Worm (Caenorhabditis elegans) whole organism, mixed stage, embryonic: Measurements from ENCODE around the gene nob-1.

Experiments
- elt-1 ChIP-seq: sonication (generic microtip); optimal IDR thresholded peaks from 2 replicates; lab custom pipeline; 2017; ENCODE audit warnings: missing genetic modification characterization, mild to moderate bottlenecking, missing compliant biosample characterization, antibody characterized with exemption, moderate library complexity, borderline replicate concordance; ENCODE audit not compliant: insufficient read depth
- lsy-2 ChIP-seq: fragments of 150-350 bp; optimal IDR thresholded peaks from 2 replicates; lab custom pipeline; 2014; ENCODE audit warnings: missing biosample characterization, missing genetic modification characterization
- nhr-28 ChIP-seq: fragments of 150-350 bp; optimal IDR thresholded peaks from 2 replicates; lab custom pipeline; 2014; ENCODE audit warnings: missing biosample characterization, missing genetic modification characterization
- nhr-76 ChIP-seq: sonication (generic microtip); optimal IDR thresholded peaks from 2 replicates; lab custom pipeline; 2017; ENCODE audit warnings: missing biosample characterization, missing genetic modification characterization
- ztf-11 ChIP-seq: fragments of 150-350 bp; optimal IDR thresholded peaks from 2 replicates; lab custom pipeline; 2014; ENCODE audit warnings: missing biosample characterization, missing genetic modification characterization

DNA sequence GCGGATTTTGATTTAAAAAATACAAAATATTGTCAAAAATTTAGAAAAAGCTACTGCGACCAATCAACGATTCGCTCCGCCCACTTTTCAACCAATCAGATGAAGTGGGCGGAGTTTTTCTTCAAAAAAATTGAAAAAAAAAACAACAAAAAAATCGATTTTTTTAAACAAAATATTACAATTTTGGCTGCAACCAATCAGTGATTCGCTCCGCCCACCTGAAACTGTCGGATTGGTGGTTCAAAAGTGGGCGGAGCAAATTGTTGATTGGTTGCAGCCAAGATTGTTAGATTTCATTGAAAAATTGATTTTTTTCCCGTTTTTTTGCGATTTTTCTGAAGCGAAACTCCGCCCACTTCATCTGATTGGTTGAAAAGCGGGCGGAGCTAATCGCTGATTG, 50.9 kb downstream of the nob-1 start:
- TF ChIP-seq elt-1 (tag; lab: Kevin White, UChicago) (no peak), ztf-11 (tag; lab: Kevin White, UChicago) (no peak), nhr-28 (no peak), lsy-2 (tag; lab: Kevin White, UChicago) (no peak), nhr-76 (tag; lab: Kevin White, UChicago) (no peak)
